Worm (Caenorhabditis elegans) whole organism, L1 larva: ENCODE results near the gene C33D9.6.

Experiments
- aly-2 ChIP-seq: fragments of 150-350 bp; optimal IDR thresholded peaks from 2 replicates; lab custom pipeline; 2014; ENCODE audit warnings: missing biosample characterization, missing genetic modification characterization
- blmp-1 ChIP-seq: fragments of 150-350 bp; optimal IDR thresholded peaks from 2 replicates; lab custom pipeline; 2014; ENCODE audit warnings: missing biosample characterization, missing genetic modification characterization
- hlh-17 ChIP-seq: fragments of 200-800 bp; sonication (Bioruptor generic); optimal IDR thresholded peaks from 2 replicates; lab custom pipeline; 2018; ENCODE audit warnings: missing genetic modification characterization, mild to moderate bottlenecking, missing compliant biosample characterization, moderate library complexity, borderline replicate concordance
- lin-35 ChIP-seq, 2 experiments: fragments of 150-350 bp; optimal IDR thresholded peaks; 2 replicates each; lab custom pipeline; 2014; ENCODE audit warnings: missing biosample characterization in 2 of 2, missing genetic modification characterization in 2 of 2, missing genetic modification reagents in 2 of 2
- mdl-1 ChIP-seq, 2 experiments: fragments of 150-350 bp; optimal IDR thresholded peaks; 2 replicates each; lab custom pipeline; 2014 to 2017; ENCODE audit warnings: missing biosample characterization in 2 of 2, missing genetic modification characterization in 2 of 2, inconsistent platforms in 1 of 2
- nhr-90 ChIP-seq: sonication (generic microtip); optimal IDR thresholded peaks from 2 replicates; lab custom pipeline; 2016; ENCODE audit warnings: mild to moderate bottlenecking, missing genetic modification characterization, missing compliant biosample characterization; ENCODE audit not compliant: poor library complexity
- rnt-1 ChIP-seq: sonication (generic microtip); optimal IDR thresholded peaks from 2 replicates; lab custom pipeline; 2016; ENCODE audit warnings: mild to moderate bottlenecking, missing genetic modification characterization, moderate library complexity, missing compliant biosample characterization
- snpc-4 ChIP-seq: fragments of 150-350 bp; optimal IDR thresholded peaks from 2 replicates; lab custom pipeline; 2014; ENCODE audit warnings: missing biosample characterization, missing genetic modification characterization
- sox-4 ChIP-seq: sonication (generic microtip); optimal IDR thresholded peaks from 2 replicates; lab custom pipeline; 2016; ENCODE audit warnings: missing genetic modification characterization, missing compliant biosample characterization
- ztf-11 ChIP-seq, 2 experiments: sonication (generic microtip); optimal IDR thresholded peaks; 2 replicates each; lab custom pipeline; 2016 to 2017; ENCODE audit warnings: missing genetic modification characterization in 2 of 2, missing biosample characterization in 1 of 2, missing compliant biosample characterization in 1 of 2

DNA sequence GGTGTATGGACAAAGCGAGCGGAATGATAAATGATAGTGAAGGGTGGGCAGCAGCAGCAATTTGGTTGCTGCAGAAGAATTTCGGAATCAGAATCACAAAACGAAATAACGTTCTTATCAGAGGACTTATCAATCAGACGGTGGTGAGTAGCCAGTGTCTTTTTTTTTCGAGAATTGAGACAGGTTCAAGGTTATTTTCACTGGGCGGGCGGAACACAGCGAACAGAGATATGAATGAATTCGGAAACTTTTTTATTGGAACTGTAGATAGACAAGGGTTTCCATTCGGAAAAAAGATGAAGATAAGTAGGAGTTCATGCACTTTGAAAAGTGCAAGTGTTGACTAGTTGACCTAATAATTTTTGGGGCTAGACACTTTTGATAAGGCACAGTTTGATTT is 15.3 kb upstream of the C33D9.6 start:
- TF ChIP-seq ztf-11 (tag; optimal IDR thresholded peaks at IDR 0.05; lab: Kevin White, UChicago) (no peak), nhr-90 (tag; lab: Kevin White, UChicago) (no peak), lin-35 (GFP tag; optimal IDR thresholded peaks at IDR 0.05; lab: Kevin White, UChicago) (no peak), sox-4 (tag; lab: Kevin White, UChicago) (no peak), rnt-1 (tag; lab: Kevin White, UChicago) (no peak), snpc-4 (no peak), aly-2 (tag; lab: Kevin White, UChicago) (no peak), mdl-1 (tag; optimal IDR thresholded peaks at IDR 0.05; lab: Kevin White, UChicago) (no peak), hlh-17 (no peak), blmp-1 (tag; lab: Kevin White, UChicago) (peak; percentile 71)
